Fruit fly (Drosophila melanogaster) whole organism, embryonic: ENCODE results near the gene CG5510.

ENCODE experiments used
- Abd-B ChIP-seq: fragments of 200-800 bp; sonication (Bioruptor generic); optimal IDR thresholded peaks from 2 replicates; lab custom pipeline; 2018; ENCODE audit warnings: missing biosample characterization, mild to moderate bottlenecking, missing genetic modification characterization, moderate library complexity
- Antp ChIP-seq: fragments of 200-800 bp; sonication (Bioruptor generic); optimal IDR thresholded peaks from 3 replicates; lab custom pipeline; 2016; ENCODE audit warnings: missing biosample characterization, missing genetic modification characterization
- Asciz ChIP-seq: fragments of 200-800 bp; sonication (Bioruptor generic); optimal IDR thresholded peaks from 2 replicates; lab custom pipeline; 2017; ENCODE audit warnings: missing biosample characterization, mild to moderate bottlenecking, missing genetic modification characterization, missing genetic modification reagents
- B-H2 ChIP-seq: fragments of 200-800 bp; sonication (Bioruptor generic); optimal IDR thresholded peaks from 2 replicates; lab custom pipeline; 2018; ENCODE audit warnings: missing biosample characterization, mild to moderate bottlenecking, missing genetic modification characterization
- Bteb2 ChIP-seq: fragments of 200-800 bp; sonication (Bioruptor generic); optimal IDR thresholded peaks from 2 replicates; lab custom pipeline; 2016; ENCODE audit warnings: missing biosample characterization, missing genetic modification characterization
- CG10321 ChIP-seq: fragments of 200-800 bp; sonication (Bioruptor generic); IDR thresholded peaks from 2 replicates; pipeline ENCODE4 v1.3.6; 2022; ENCODE audit warnings: missing biosample characterization, missing genetic modification characterization
- CG10543 ChIP-seq: fragments of 200-800 bp; sonication (Bioruptor generic); optimal IDR thresholded peaks from 3 replicates; lab custom pipeline; 2017; ENCODE audit warnings: missing biosample characterization, mild to moderate bottlenecking, missing genetic modification characterization, moderate library complexity
- CG10565 ChIP-seq: fragments of 200-800 bp; sonication (Bioruptor generic); optimal IDR thresholded peaks from 3 replicates; lab custom pipeline; 2016; ENCODE audit warnings: missing biosample characterization, mild to moderate bottlenecking, missing genetic modification characterization
- CG10959 ChIP-seq: fragments of 200-800 bp; sonication (Bioruptor generic); IDR thresholded peaks from 2 replicates; pipeline ENCODE4 v1.3.6; 2022; ENCODE audit warnings: missing biosample characterization, missing genetic modification characterization
- CG14667 ChIP-seq: fragments of 200-800 bp; sonication (Bioruptor generic); IDR thresholded peaks from 2 replicates; pipeline ENCODE4 v1.3.6; 2022; ENCODE audit warnings: missing biosample characterization, missing genetic modification characterization
- CG6654 ChIP-seq: fragments of 200-800 bp; sonication (Bioruptor generic); optimal IDR thresholded peaks from 2 replicates; lab custom pipeline; 2017; ENCODE audit warnings: missing biosample characterization, mild to moderate bottlenecking, missing genetic modification characterization
- CG8359 ChIP-seq: fragments of 200-800 bp; sonication (Bioruptor generic); optimal IDR thresholded peaks from 2 replicates; lab custom pipeline; 2017; ENCODE audit warnings: missing biosample characterization, mild to moderate bottlenecking, missing genetic modification characterization, borderline replicate concordance
- CG9817 ChIP-seq: fragments of 200-800 bp; sonication (Bioruptor generic); optimal IDR thresholded peaks from 2 replicates; lab custom pipeline; 2018; ENCODE audit warnings: missing biosample characterization, mild to moderate bottlenecking, missing genetic modification characterization, moderate library complexity
- CHES-1-like ChIP-seq: fragments of 200-800 bp; sonication (Bioruptor generic); optimal IDR thresholded peaks from 2 replicates; lab custom pipeline; 2016; ENCODE audit warnings: missing biosample characterization, missing genetic modification characterization
- CkIIα-i1 ChIP-seq: fragments of 200-800 bp; sonication (Bioruptor generic); IDR thresholded peaks from 2 replicates; pipeline ENCODE4 v1.3.6; 2022; ENCODE audit warnings: missing biosample characterization, missing genetic modification characterization
- D19A ChIP-seq: fragments of 200-800 bp; optimal IDR thresholded peaks from 3 replicates; lab custom pipeline; 2019; ENCODE audit warnings: missing biosample characterization, mild to moderate bottlenecking, missing genetic modification characterization, moderate library complexity
- Dll ChIP-seq: fragments of 200-800 bp; sonication (Bioruptor generic); IDR thresholded peaks from 4 replicates; pipeline ENCODE4 v1.3.6; 2022; ENCODE audit warnings: missing biosample characterization, missing genetic modification characterization; ENCODE audit not compliant: partially characterized antibody
- Drgx ChIP-seq: fragments of 200-800 bp; sonication (Bioruptor generic); IDR thresholded peaks from 2 replicates; pipeline ENCODE4 v1.3.6; 2022; ENCODE audit warnings: missing biosample characterization, missing genetic modification characterization
- GATAe ChIP-seq: fragments of 200-800 bp; sonication (Bioruptor generic); conservative IDR thresholded peaks from 2 replicates; pipeline ENCODE4 v1.3.6; 2022; ENCODE audit warnings: missing biosample characterization, missing genetic modification characterization
- Hey ChIP-seq: fragments of 200-800 bp; sonication (Bioruptor generic); optimal IDR thresholded peaks from 3 replicates; lab custom pipeline; 2018; ENCODE audit warnings: missing biosample characterization, mild to moderate bottlenecking, missing genetic modification characterization
- Hr78 ChIP-seq, 2 experiments: fragments of 200-800 bp in 1 of 2; fragments of >200 bp in 1 of 2; sonication (Bioruptor generic) in 1 of 2; optimal IDR thresholded peaks; 2 replicates each; lab custom pipeline; 2017 to 2019; ENCODE audit warnings: missing biosample characterization in 2 of 2, missing genetic modification characterization in 2 of 2, mild to moderate bottlenecking in 1 of 2, moderate library complexity in 1 of 2
- Mad ChIP-seq: fragments of 200-800 bp; sonication (Bioruptor generic); optimal IDR thresholded peaks from 2 replicates; lab custom pipeline; 2016; ENCODE audit warnings: missing biosample characterization, missing genetic modification characterization
- NK7.1 ChIP-seq: fragments of 200-800 bp; sonication (Bioruptor generic); optimal IDR thresholded peaks from 3 replicates; lab custom pipeline; 2016; ENCODE audit warnings: missing biosample characterization, missing genetic modification characterization
- PHDP ChIP-seq: fragments of 200-800 bp; sonication (Bioruptor generic); optimal IDR thresholded peaks from 3 replicates; lab custom pipeline; 2018; ENCODE audit warnings: missing biosample characterization, mild to moderate bottlenecking, missing genetic modification characterization, moderate library complexity
- Rfx ChIP-seq: fragments of 200-800 bp; sonication (Bioruptor generic); IDR thresholded peaks from 2 replicates; pipeline ENCODE4 v1.3.6; 2022; ENCODE audit warnings: missing biosample characterization, missing genetic modification characterization
- Rx ChIP-seq: fragments of 200-800 bp; sonication (Bioruptor generic); IDR thresholded peaks from 2 replicates; pipeline ENCODE4 v1.3.6; 2022; ENCODE audit warnings: missing biosample characterization, missing genetic modification characterization
- Side ChIP-seq: fragments of 200-800 bp; sonication (Bioruptor generic); optimal IDR thresholded peaks from 2 replicates; lab custom pipeline; 2016; ENCODE audit warnings: missing biosample characterization, missing genetic modification characterization
- Taf1 ChIP-seq: fragments of 200-800 bp; sonication (Bioruptor generic); IDR thresholded peaks from 2 replicates; pipeline ENCODE4 v1.3.6; 2022; ENCODE audit warnings: missing biosample characterization, missing genetic modification characterization
- Vsx1 ChIP-seq: fragments of 200-800 bp; sonication (Bioruptor generic); optimal IDR thresholded peaks from 2 replicates; lab custom pipeline; 2017; ENCODE audit warnings: missing biosample characterization, mild to moderate bottlenecking, missing genetic modification characterization, missing genetic modification reagents
- az2 ChIP-seq: fragments of 200-800 bp; sonication (Bioruptor generic); optimal IDR thresholded peaks from 3 replicates; lab custom pipeline; 2016; ENCODE audit warnings: missing biosample characterization, missing genetic modification characterization
- cg ChIP-seq: fragments of 200-800 bp; sonication (Bioruptor generic); optimal IDR thresholded peaks from 3 replicates; lab custom pipeline; 2019; ENCODE audit warnings: missing biosample characterization, mild to moderate bottlenecking, missing genetic modification characterization, moderate library complexity
- dysf ChIP-seq: fragments of 200-800 bp; sonication (Bioruptor generic); IDR thresholded peaks from 3 replicates; pipeline ENCODE4 v1.3.6; 2022; ENCODE audit warnings: missing biosample characterization, missing genetic modification characterization
- gcm ChIP-seq: fragments of 200-800 bp; sonication (Bioruptor generic); optimal IDR thresholded peaks from 2 replicates; lab custom pipeline; 2019; ENCODE audit warnings: missing biosample characterization, mild to moderate bottlenecking, missing genetic modification characterization, moderate library complexity
- grn ChIP-seq: fragments of 200-800 bp; sonication (Bioruptor generic); optimal IDR thresholded peaks from 3 replicates; lab custom pipeline; 2017; ENCODE audit warnings: missing biosample characterization, missing genetic modification characterization
- insv ChIP-seq, 2 experiments: fragments of 200-800 bp; sonication (Bioruptor generic); optimal IDR thresholded peaks; 3 replicates each; lab custom pipeline; 2016 to 2018; ENCODE audit warnings: missing biosample characterization in 2 of 2, missing genetic modification characterization in 2 of 2
- pfk ChIP-seq: fragments of 200-800 bp; sonication (Bioruptor generic); optimal IDR thresholded peaks from 2 replicates; lab custom pipeline; 2018; ENCODE audit warnings: missing biosample characterization, mild to moderate bottlenecking, missing genetic modification characterization, moderate library complexity
- phol ChIP-seq: fragments of 200-800 bp; sonication (Bioruptor generic); optimal IDR thresholded peaks from 3 replicates; lab custom pipeline; 2018; ENCODE audit warnings: missing biosample characterization, mild to moderate bottlenecking, missing genetic modification characterization, moderate library complexity
- pum ChIP-seq: fragments of 200-800 bp; sonication (Bioruptor generic); optimal IDR thresholded peaks from 2 replicates; lab custom pipeline; 2016; ENCODE audit warnings: missing biosample characterization, missing genetic modification characterization
- rib ChIP-seq: fragments of 200-800 bp; sonication (Bioruptor generic); IDR thresholded peaks from 2 replicates; pipeline ENCODE4 v1.3.6; 2022; ENCODE audit warnings: missing biosample characterization, missing genetic modification characterization
- salm ChIP-seq: fragments of 200-800 bp; sonication (Bioruptor generic); optimal IDR thresholded peaks from 2 replicates; lab custom pipeline; 2018; ENCODE audit warnings: missing biosample characterization, mild to moderate bottlenecking, missing genetic modification characterization
- sisA ChIP-seq: fragments of 200-800 bp; sonication (Bioruptor generic); IDR thresholded peaks from 2 replicates; pipeline ENCODE4 v1.3.6; 2022; ENCODE audit warnings: missing biosample characterization, missing genetic modification characterization
- slou ChIP-seq: fragments of 200-800 bp; sonication (Bioruptor generic); optimal IDR thresholded peaks from 3 replicates; lab custom pipeline; 2016; ENCODE audit warnings: missing biosample characterization, missing genetic modification characterization
- so ChIP-seq: fragments of 200-800 bp; sonication (Bioruptor generic); IDR thresholded peaks from 3 replicates; pipeline ENCODE4 v1.3.6; 2022; ENCODE audit warnings: missing biosample characterization, missing genetic modification characterization
- sob ChIP-seq: fragments of 200-800 bp; sonication (Bioruptor generic); IDR thresholded peaks from 2 replicates; pipeline ENCODE4 v1.3.6; 2022; ENCODE audit warnings: missing biosample characterization, missing genetic modification characterization
- tgo ChIP-seq: fragments of 200-800 bp; sonication (Bioruptor generic); IDR thresholded peaks from 3 replicates; pipeline ENCODE4 v1.3.6; 2022; ENCODE audit warnings: missing biosample characterization, missing genetic modification characterization
- zfh1 ChIP-seq: fragments of 200-800 bp; sonication (Bioruptor generic); IDR thresholded peaks from 3 replicates; pipeline ENCODE4 v1.3.6; 2022; ENCODE audit warnings: missing biosample characterization, missing genetic modification characterization

Gene CG5510

DNA sequence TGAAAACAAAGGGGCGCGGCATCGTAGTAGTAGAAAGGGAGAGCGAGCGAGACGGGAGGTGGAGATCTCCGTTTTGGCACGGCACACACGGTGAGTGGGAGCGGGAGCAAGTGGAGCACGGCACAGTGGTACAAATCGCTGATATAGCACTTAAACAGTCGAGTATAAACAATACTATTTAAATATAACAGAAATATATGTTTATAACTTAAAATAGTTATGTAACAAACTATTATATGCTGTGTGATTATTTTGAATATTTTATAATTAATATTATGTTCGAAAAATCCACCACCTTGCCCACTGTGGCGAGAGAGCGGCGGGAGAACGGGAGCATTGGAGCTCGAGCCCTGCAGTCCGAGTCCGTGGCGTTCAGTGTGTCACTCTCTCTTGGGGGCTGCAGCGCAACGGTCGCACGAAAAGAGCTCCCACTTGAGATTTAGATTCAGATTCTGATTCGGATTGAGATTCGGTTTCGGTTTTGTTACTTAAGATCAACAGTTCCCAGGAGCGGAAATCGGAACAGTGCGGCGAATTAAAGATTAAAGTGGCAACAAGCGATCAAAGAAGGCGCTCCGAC lies 28.3 kb downstream of the CG5510 start, which contains the start of gene Kal1 (continued):
- TF ChIP-seq CG14667 = peak; percentile 81
- TF ChIP-seq pum (GFP tag; lab: Kevin White, UChicago) = peak; percentile 34
- peak; percentile 80 for TF ChIP-seq Rfx (GFP tag; lab: Robert Waterston, UW)
- TF ChIP-seq gcm (GFP tag; lab: Kevin White, UChicago) = peak; percentile 95
- peak; percentile 66 for TF ChIP-seq CG9817 (tag; lab: Kevin White, UChicago)
- TF ChIP-seq so (GFP tag; lab: Robert Waterston, UW) = peak; percentile 97
- TF ChIP-seq rib (GFP tag; lab: Robert Waterston, UW) = 0 out of 2 replicates have a peak, but pooled peaks have one; percentile 44
- TF ChIP-seq CG10959 (GFP tag; lab: Robert Waterston, UW) = peak; percentile 86
- TF ChIP-seq Bteb2 (GFP tag; lab: Kevin White, UChicago) = no peak
- TF ChIP-seq CkIIα-i1 = no peak
- TF ChIP-seq az2 = peak; percentile 89
- peak; percentile 93 for TF ChIP-seq phol (tag; lab: Kevin White, UChicago)
- peak; percentile 53; the same call in 1 of the 2 replicates for TF ChIP-seq Taf1
- TF ChIP-seq Drgx (GFP tag; lab: Robert Waterston, UW) = peak; percentile 99
- peak; percentile 26 for TF ChIP-seq cg (GFP tag; lab: Kevin White, UChicago)
- no peak for TF ChIP-seq Hey
- peak; percentile 22 for TF ChIP-seq Mad (GFP tag; lab: Kevin White, UChicago)
- peak; percentile 81 for TF ChIP-seq CG8359 (GFP tag; lab: Kevin White, UChicago)

- TF ChIP-seq CG6654 (no peak), pfk (no peak), Hr78 (GFP tag; optimal IDR thresholded peaks at IDR 0.05; lab: Kevin White, UChicago) (no peak), Antp (GFP tag; lab: Kevin White, UChicago) (no peak), CG8359 (GFP tag; lab: Kevin White, UChicago) (no peak), CG10565 (GFP tag; lab: Kevin White, UChicago) (no peak), NK7.1 (GFP tag; lab: Kevin White, UChicago) (no peak), Side (GFP tag; lab: Kevin White, UChicago) (no peak), CG10321 (GFP tag; lab: Robert Waterston, UW) (no peak)
- TF ChIP-seq, all 482 proteins: peak for 0
Measured at dm6 chr3R:24139646-24140130, 29.7 kb downstream of the CG5510 start.

dm6 chr3R:24138478-24139455 lies 30.6 kb downstream of the CG5510 start:
- TF ChIP-seq slou (GFP tag; lab: Kevin White, UChicago) = no peak
- TF ChIP-seq Asciz (GFP tag; lab: Kevin White, UChicago) = peak; percentile 34
- TF ChIP-seq insv (GFP tag; optimal IDR thresholded peaks at IDR 0.05; lab: Kevin White, UChicago) = no peak
- peak; percentile 60 for TF ChIP-seq Vsx1 (GFP tag; lab: Kevin White, UChicago)
- no peak for TF ChIP-seq tgo
- TF ChIP-seq PHDP = peak; percentile 18
- no peak for TF ChIP-seq Dll (GFP tag; lab: Robert Waterston, UW)
- TF ChIP-seq Abd-B = peak; percentile 3
- TF ChIP-seq D19A (tag; lab: Kevin White, UChicago) = peak; percentile 68
- TF ChIP-seq sob = no peak
- peak; percentile 20; the same call in 1 of the 2 replicates for TF ChIP-seq GATAe (GFP tag; lab: Robert Waterston, UW)
- TF ChIP-seq CHES-1-like (GFP tag; lab: Kevin White, UChicago) = no peak
- TF ChIP-seq B-H2 (GFP tag; lab: Kevin White, UChicago) = peak; percentile 3
- TF ChIP-seq grn = no peak
- TF ChIP-seq salm (tag; lab: Kevin White, UChicago) = peak; percentile 52
- TF ChIP-seq dysf = no peak
- no peak for TF ChIP-seq CG10543 (GFP tag; lab: Kevin White, UChicago)
- no peak for TF ChIP-seq Rx
- no peak for TF ChIP-seq zfh1 (GFP tag; lab: Robert Waterston, UW)
- no peak for TF ChIP-seq sisA (GFP tag; lab: Robert Waterston, UW)
